Worm (Caenorhabditis elegans) whole organism, late embryonic: ENCODE results near the gene F53C11.9.

Source experiments
- F13H6.1 ChIP-seq: sonication (generic microtip); optimal IDR thresholded peaks from 2 replicates; lab custom pipeline; 2016; ENCODE audit warnings: missing genetic modification characterization, missing compliant biosample characterization
- K09A11.1 ChIP-seq: sonication (generic microtip); optimal IDR thresholded peaks from 2 replicates; lab custom pipeline; 2017; ENCODE audit warnings: antibody characterized with exemption, mild to moderate bottlenecking, missing genetic modification characterization, missing compliant biosample characterization; ENCODE audit not compliant: insufficient read depth
- ama-1 ChIP-seq: fragments of 150-350 bp; optimal IDR thresholded peaks from 2 replicates; lab custom pipeline; 2014
- ceh-18 ChIP-seq: sonication (generic microtip); optimal IDR thresholded peaks from 2 replicates; lab custom pipeline; 2016; ENCODE audit warnings: missing genetic modification characterization, missing compliant biosample characterization
- ceh-22 ChIP-seq: sonication (generic microtip); optimal IDR thresholded peaks from 2 replicates; lab custom pipeline; 2017; ENCODE audit warnings: missing biosample characterization, missing genetic modification characterization
- ceh-24 ChIP-seq: sonication (generic microtip); optimal IDR thresholded peaks from 2 replicates; lab custom pipeline; 2016; ENCODE audit warnings: mild to moderate bottlenecking, missing genetic modification characterization, missing compliant biosample characterization
- ceh-30 ChIP-seq: fragments of 150-350 bp; optimal IDR thresholded peaks from 2 replicates; lab custom pipeline; 2014; ENCODE audit warnings: missing biosample characterization, missing genetic modification characterization
- ceh-31 ChIP-seq: sonication (generic microtip); optimal IDR thresholded peaks from 2 replicates; lab custom pipeline; 2016; ENCODE audit warnings: missing genetic modification characterization, missing compliant biosample characterization
- ceh-34 ChIP-seq: sonication (generic microtip); optimal IDR thresholded peaks from 2 replicates; lab custom pipeline; 2016; ENCODE audit warnings: mild to moderate bottlenecking, missing genetic modification characterization, missing compliant biosample characterization
- ceh-45 ChIP-seq: fragments of 200-800 bp; sonication (Bioruptor generic); IDR thresholded peaks from 2 replicates; pipeline ENCODE4 v1.3.6; 2022; ENCODE audit warnings: missing genetic modification reagents, missing genetic modification characterization, missing compliant biosample characterization
- ceh-48 ChIP-seq: sonication (generic microtip); optimal IDR thresholded peaks from 2 replicates; lab custom pipeline; 2016; ENCODE audit warnings: missing genetic modification characterization, inconsistent platforms, missing compliant biosample characterization
- ceh-6 ChIP-seq: fragments of 200-800 bp; sonication (Bioruptor generic); optimal IDR thresholded peaks from 2 replicates; lab custom pipeline; 2018; ENCODE audit warnings: mild to moderate bottlenecking, missing genetic modification characterization, missing compliant biosample characterization
- che-1 ChIP-seq: sonication (generic microtip); optimal IDR thresholded peaks from 2 replicates; lab custom pipeline; 2016; ENCODE audit warnings: mild to moderate bottlenecking, missing genetic modification characterization, missing compliant biosample characterization
- dmd-4 ChIP-seq: sonication (generic microtip); optimal IDR thresholded peaks from 2 replicates; lab custom pipeline; 2016; ENCODE audit warnings: borderline replicate concordance, missing genetic modification characterization, missing compliant biosample characterization
- elt-2 ChIP-seq: sonication (generic microtip); optimal IDR thresholded peaks from 2 replicates; lab custom pipeline; 2016; ENCODE audit warnings: missing genetic modification reagents, missing genetic modification characterization, missing compliant biosample characterization
- elt-4 ChIP-seq: sonication (generic microtip); optimal IDR thresholded peaks from 2 replicates; lab custom pipeline; 2016; ENCODE audit warnings: missing genetic modification characterization, missing compliant biosample characterization
- eyg-1 ChIP-seq: sonication (generic microtip); optimal IDR thresholded peaks from 2 replicates; lab custom pipeline; 2016; ENCODE audit warnings: missing genotype, missing genetic modification characterization, missing compliant biosample characterization
- fax-1 ChIP-seq: sonication (generic microtip); optimal IDR thresholded peaks from 2 replicates; lab custom pipeline; 2016; ENCODE audit warnings: missing genotype, missing genetic modification characterization, missing compliant biosample characterization
- fkh-10 ChIP-seq: fragments of 150-350 bp; optimal IDR thresholded peaks from 2 replicates; lab custom pipeline; 2014; ENCODE audit warnings: missing biosample characterization, missing genetic modification reagents, missing genetic modification characterization
- fkh-6 ChIP-seq: sonication (generic microtip); optimal IDR thresholded peaks from 2 replicates; lab custom pipeline; 2016; ENCODE audit warnings: missing genetic modification characterization, missing compliant biosample characterization
- hlh-30 ChIP-seq: sonication (generic microtip); optimal IDR thresholded peaks from 2 replicates; lab custom pipeline; 2017; ENCODE audit warnings: antibody characterized with exemption, missing genetic modification characterization, missing compliant biosample characterization; ENCODE audit not compliant: insufficient read depth
- hlh-6 ChIP-seq: sonication (generic microtip); optimal IDR thresholded peaks from 2 replicates; lab custom pipeline; 2016; ENCODE audit warnings: missing genotype, missing genetic modification characterization, missing compliant biosample characterization
- hlh-8 ChIP-seq: sonication (generic microtip); optimal IDR thresholded peaks from 2 replicates; lab custom pipeline; 2016; ENCODE audit warnings: missing genotype, missing genetic modification characterization, missing compliant biosample characterization
- lin-11 ChIP-seq: fragments of 200-800 bp; sonication (Bioruptor generic); optimal IDR thresholded peaks from 2 replicates; lab custom pipeline; 2018; ENCODE audit warnings: mild to moderate bottlenecking, missing genetic modification characterization, missing compliant biosample characterization
- madf-2 ChIP-seq: sonication (generic microtip); optimal IDR thresholded peaks from 2 replicates; lab custom pipeline; 2017; ENCODE audit warnings: missing genetic modification characterization, missing compliant biosample characterization
- mec-3 ChIP-seq: sonication (generic microtip); optimal IDR thresholded peaks from 2 replicates; lab custom pipeline; 2016; ENCODE audit warnings: borderline replicate concordance, missing genetic modification characterization, missing compliant biosample characterization
- nfya-1 ChIP-seq: sonication (generic microtip); optimal IDR thresholded peaks from 2 replicates; lab custom pipeline; 2017; ENCODE audit warnings: missing genetic modification characterization, mild to moderate bottlenecking, missing compliant biosample characterization, antibody characterized with exemption, moderate library complexity
- nhr-11 ChIP-seq: fragments of 150-350 bp; optimal IDR thresholded peaks from 2 replicates; lab custom pipeline; 2014; ENCODE audit warnings: missing biosample characterization, missing genetic modification characterization
- nhr-232 ChIP-seq: sonication (generic microtip); optimal IDR thresholded peaks from 2 replicates; lab custom pipeline; 2016; ENCODE audit warnings: missing genetic modification characterization, missing compliant biosample characterization
- npax-4 ChIP-seq: sonication (generic microtip); optimal IDR thresholded peaks from 2 replicates; lab custom pipeline; 2016; ENCODE audit warnings: missing genetic modification characterization, missing compliant biosample characterization
- odd-2 ChIP-seq: sonication (generic microtip); optimal IDR thresholded peaks from 2 replicates; lab custom pipeline; 2017; ENCODE audit warnings: antibody characterized with exemption, mild to moderate bottlenecking, missing genetic modification characterization, missing compliant biosample characterization
- pag-3 ChIP-seq: sonication (generic microtip); optimal IDR thresholded peaks from 2 replicates; lab custom pipeline; 2016; ENCODE audit warnings: missing compliant biosample characterization, missing genetic modification characterization, borderline replicate concordance
- pat-9 ChIP-seq: fragments of 200-800 bp; sonication (Bioruptor generic); optimal IDR thresholded peaks from 2 replicates; lab custom pipeline; 2018; ENCODE audit warnings: mild to moderate bottlenecking, missing genetic modification characterization, moderate library complexity, missing compliant biosample characterization
- pha-2 ChIP-seq: sonication (generic microtip); optimal IDR thresholded peaks from 2 replicates; lab custom pipeline; 2017; ENCODE audit warnings: mild to moderate bottlenecking, missing genetic modification characterization, missing compliant biosample characterization
- pqm-1 ChIP-seq: sonication (generic microtip); optimal IDR thresholded peaks from 2 replicates; lab custom pipeline; 2016; ENCODE audit warnings: missing genetic modification characterization, missing compliant biosample characterization
- pros-1 ChIP-seq: fragments of 150-350 bp; optimal IDR thresholded peaks from 2 replicates; lab custom pipeline; 2014; ENCODE audit warnings: missing biosample characterization, missing genetic modification reagents, missing genetic modification characterization
- rnt-1 ChIP-seq: sonication (generic microtip); optimal IDR thresholded peaks from 2 replicates; lab custom pipeline; 2016; ENCODE audit warnings: missing genetic modification characterization, missing compliant biosample characterization
- sox-2 ChIP-seq: fragments of 200-800 bp; sonication (Bioruptor generic); IDR thresholded peaks from 2 replicates; pipeline ENCODE4 v1.3.6; 2022; ENCODE audit warnings: missing genetic modification reagents, missing genetic modification characterization, missing compliant biosample characterization
- tbx-2 ChIP-seq: sonication (generic microtip); optimal IDR thresholded peaks from 2 replicates; lab custom pipeline; 2016; ENCODE audit warnings: missing genetic modification characterization, missing compliant biosample characterization
- tbx-7 ChIP-seq: sonication (generic microtip); optimal IDR thresholded peaks from 2 replicates; lab custom pipeline; 2016; ENCODE audit warnings: missing genotype, missing genetic modification characterization, missing compliant biosample characterization
- ttx-3 ChIP-seq: sonication (generic microtip); optimal IDR thresholded peaks from 2 replicates; lab custom pipeline; 2016; ENCODE audit warnings: missing genetic modification reagents, missing genetic modification characterization, missing compliant biosample characterization
- unc-3 ChIP-seq, 2 experiments: fragments of 200-800 bp in 1 of 2; sonication (Bioruptor generic) in 1 of 2; sonication (generic microtip) in 1 of 2; conservative IDR thresholded peaks in 1 of 2; optimal IDR thresholded peaks in 1 of 2; 2 replicates each; pipeline versions ENCODE4 v1.3.6 to Lab custom; 2016 to 2022; ENCODE audit warnings: missing compliant biosample characterization in 2 of 2, missing genetic modification characterization in 2 of 2, missing genetic modification reagents in 1 of 2
- unc-86 ChIP-seq: sonication (generic microtip); optimal IDR thresholded peaks from 2 replicates; lab custom pipeline; 2016; ENCODE audit warnings: missing genetic modification characterization, missing compliant biosample characterization
- zip-5 ChIP-seq: sonication (generic microtip); optimal IDR thresholded peaks from 2 replicates; lab custom pipeline; 2016; ENCODE audit warnings: missing genetic modification characterization, missing compliant biosample characterization
- ztf-16 ChIP-seq: sonication (generic microtip); optimal IDR thresholded peaks from 2 replicates; lab custom pipeline; 2017; ENCODE audit warnings: missing genetic modification characterization, missing compliant biosample characterization

F53C11.9 gene

DNA sequence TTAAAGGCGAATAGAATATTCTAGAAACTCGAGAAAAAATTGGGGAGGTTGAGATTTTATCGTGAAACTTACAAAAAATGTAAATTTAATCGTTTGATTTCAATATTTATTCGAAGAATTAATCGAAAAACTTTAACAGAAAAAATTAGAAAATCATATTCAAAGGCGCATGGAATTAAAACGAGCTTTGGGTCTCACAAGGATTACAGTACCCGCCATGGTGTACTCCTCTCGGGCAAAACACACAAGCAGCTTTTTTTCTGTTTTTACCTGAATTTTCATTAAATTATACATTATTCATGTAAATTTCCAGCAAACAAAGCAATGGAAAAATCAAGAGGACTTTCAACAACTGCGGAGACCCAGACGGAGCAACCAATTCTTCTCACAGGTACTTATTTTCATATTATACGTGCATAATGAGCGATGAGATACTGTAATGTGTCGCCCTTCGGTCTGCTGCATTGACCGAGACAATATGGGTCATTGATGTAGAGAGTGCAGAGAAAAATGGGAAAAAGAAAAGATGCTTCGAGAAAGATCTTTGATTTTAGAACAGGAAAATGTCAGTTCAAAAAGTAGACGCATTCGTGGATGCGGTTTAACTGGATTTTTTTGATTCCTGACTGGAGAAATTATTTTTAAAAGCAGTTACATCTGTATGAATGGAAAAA is 9.5 kb downstream of the F53C11.9 start, which contains the start of the genes F53C11.4 and F53C11.5 (continued):
- TF ChIP-seq sox-2 (no peak), ceh-34 (no peak)
- TF ChIP-seq, all 69 proteins: peak for 5

DNA sequence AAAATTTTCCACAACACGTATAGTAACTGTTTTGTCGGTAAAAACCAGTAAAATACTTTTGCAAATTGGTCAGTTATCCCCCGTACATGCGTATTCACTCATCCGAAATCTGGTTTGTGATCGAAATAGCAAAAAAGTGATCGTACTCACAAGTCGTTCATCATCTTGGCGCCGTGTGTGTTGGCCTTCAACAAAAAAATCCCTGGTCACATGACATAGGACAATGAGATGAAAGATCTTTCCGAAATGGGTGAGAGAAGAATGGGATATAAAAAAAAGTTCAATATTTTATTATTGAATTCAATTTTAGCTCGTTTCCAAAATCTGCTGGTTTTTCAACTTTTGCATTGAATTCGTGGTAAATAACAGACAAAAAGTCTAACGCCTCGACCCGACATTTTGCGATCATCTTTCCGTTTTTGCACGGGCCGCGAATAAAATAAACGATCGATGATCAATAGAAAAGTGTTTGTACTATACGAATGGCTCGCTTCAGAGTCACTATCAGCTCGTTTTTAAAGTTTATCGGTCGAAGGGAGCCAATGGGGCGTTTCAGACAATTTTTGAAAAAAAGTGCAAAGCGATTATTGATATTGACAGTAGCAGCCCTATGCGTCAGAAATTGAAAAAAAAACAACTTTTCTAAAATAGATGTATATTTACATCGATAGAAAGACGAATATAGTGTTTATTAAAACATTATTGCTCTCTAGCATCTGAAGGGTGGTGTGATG is 10.3 kb downstream of the F53C11.9 start:
- TF ChIP-seq pat-9 (tag; lab: Kevin White, UChicago) (no peak), eyg-1 (no peak), hlh-8 (no peak), F13H6.1 (tag; lab: Kevin White, UChicago) (no peak), hlh-30 (tag; lab: Kevin White, UChicago) (no peak), hlh-6 (tag; lab: Kevin White, UChicago) (no peak), ceh-22 (tag; lab: Kevin White, UChicago) (no peak), madf-2 (tag; lab: Kevin White, UChicago) (no peak), elt-4 (tag; lab: Kevin White, UChicago) (no peak), ceh-31 (no peak), ttx-3 (tag; lab: Kevin White, UChicago) (no peak), tbx-2 (tag; lab: Kevin White, UChicago) (no peak), rnt-1 (no peak), elt-2 (tag; lab: Kevin White, UChicago) (no peak), ceh-45 (GFP tag; lab: Robert Waterston, UW) (no peak), npax-4 (tag; lab: Kevin White, UChicago) (no peak), pros-1 (tag; lab: Kevin White, UChicago) (no peak), odd-2 (tag; lab: Kevin White, UChicago) (no peak)

DNA sequence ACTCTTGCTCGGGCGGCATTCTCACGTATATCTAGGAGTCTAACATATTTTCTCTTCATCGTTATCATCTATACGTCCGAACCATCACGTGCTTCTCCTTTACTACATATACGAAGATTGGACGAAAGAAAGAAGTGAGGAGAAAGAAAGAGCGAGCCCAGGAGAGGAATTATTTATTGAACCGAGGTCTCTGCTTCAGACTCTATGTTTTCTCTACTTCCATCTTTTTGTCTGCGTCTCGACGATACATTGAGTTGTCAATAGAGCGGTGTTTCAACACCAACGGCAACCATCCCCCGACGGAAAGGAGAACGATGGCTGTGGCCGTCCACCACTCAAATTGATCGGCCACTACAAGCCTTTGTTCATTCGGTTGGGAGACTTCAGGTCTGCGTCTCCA is 11.5 kb downstream of the F53C11.9 start:
- TF ChIP-seq pat-9 (tag; lab: Kevin White, UChicago), result peak; percentile 33
- TF ChIP-seq unc-3 (GFP tag; conservative IDR thresholded peaks at IDR 0.05; lab: Robert Waterston, UW), result 0 out of 2 replicates have a peak, but pooled peaks have one; percentile 34
- TF ChIP-seq unc-3 (tag; optimal IDR thresholded peaks at IDR 0.05; lab: Kevin White, UChicago), result no peak
- TF ChIP-seq ceh-18, result peak; percentile 85
- TF ChIP-seq rnt-1, result peak; percentile 76
- peak; percentile 86 for TF ChIP-seq ceh-34
- peak; percentile 13 for TF ChIP-seq ztf-16 (tag; lab: Kevin White, UChicago)
- no peak for TF ChIP-seq ama-1 (lab: Kevin White, UChicago)
- no peak for TF ChIP-seq pqm-1 (tag; lab: Kevin White, UChicago)
- no peak for TF ChIP-seq lin-11 (tag; lab: Kevin White, UChicago)
- TF ChIP-seq fkh-6 (tag; lab: Kevin White, UChicago), result no peak
- TF ChIP-seq ceh-6 (GFP tag; lab: Kevin White, UChicago), result peak; percentile 27
- peak; percentile 38 for TF ChIP-seq pha-2 (tag; lab: Kevin White, UChicago)
- peak; percentile 70 for TF ChIP-seq ceh-48
- peak; percentile 42 for TF ChIP-seq fax-1 (tag; lab: Kevin White, UChicago)
- no peak for TF ChIP-seq fkh-10
- peak; percentile 35 for TF ChIP-seq K09A11.1 (tag; lab: Kevin White, UChicago)
- no peak for TF ChIP-seq nhr-11 (tag; lab: Kevin White, UChicago)
- no peak for TF ChIP-seq tbx-7 (tag; lab: Kevin White, UChicago)
- peak; percentile 54 for TF ChIP-seq unc-86 (tag; lab: Kevin White, UChicago)
- peak; percentile 36 for TF ChIP-seq sox-2
- no peak for TF ChIP-seq nhr-232 (tag; lab: Kevin White, UChicago)
- peak; percentile 34 for TF ChIP-seq elt-2 (tag; lab: Kevin White, UChicago)
- no peak for TF ChIP-seq ceh-24 (tag; lab: Kevin White, UChicago)
- TF ChIP-seq che-1 (tag; lab: Kevin White, UChicago), result no peak
- TF ChIP-seq hlh-8, result peak; percentile 47
- peak; percentile 26 for TF ChIP-seq hlh-6 (tag; lab: Kevin White, UChicago)
- peak; percentile 92 for TF ChIP-seq ceh-31
- TF ChIP-seq dmd-4 (tag; lab: Kevin White, UChicago), result peak; percentile 83
- TF ChIP-seq mec-3 (tag; lab: Kevin White, UChicago), result no peak
- TF ChIP-seq hlh-30 (tag; lab: Kevin White, UChicago), result peak; percentile 71
- peak; percentile 90 for TF ChIP-seq ceh-30 (tag; lab: Kevin White, UChicago)
- TF ChIP-seq nfya-1, result peak; percentile 94
- TF ChIP-seq pag-3 (tag; lab: Kevin White, UChicago), result no peak
- no peak for TF ChIP-seq zip-5
- TF ChIP-seq ttx-3 (tag; lab: Kevin White, UChicago), result no peak
